Worm (Caenorhabditis elegans): Measurements from ENCODE around the gene dmd-8.

dmd-8 gene

ce11 chrV:295802-296201 is 40.4 kb downstream of the dmd-8 start:
- TF ChIP-seq set-16 (GFP tag; IDR thresholded peaks at IDR 0.05): peak; percentile 59; the same call in 1 of the 2 replicates
- TF ChIP-seq cey-2 (tag; optimal IDR thresholded peaks at IDR 0.05; ENCODE audit: borderline replicate concordance, insufficient read depth): no peak
- peak in 1 of 2 experiments; percentile 50 for TF ChIP-seq unc-62 (GFP tag; optimal IDR thresholded peaks at IDR 0.05 in 1 of 2)
- no peak for TF ChIP-seq unc-62 (tag; optimal IDR thresholded peaks at IDR 0.05)
- TF ChIP-seq D1046.2 (GFP tag; IDR thresholded peaks at IDR 0.05): no peak
- no peak for TF ChIP-seq egl-43 (GFP tag; IDR thresholded peaks at IDR 0.05)

ce11 chrV:285298-285697 is 51.0 kb downstream of the dmd-8 start:
- TF ChIP-seq ceh-82 (tag; optimal IDR thresholded peaks at IDR 0.05) (no peak), nhr-10 (tag; optimal IDR thresholded peaks at IDR 0.05) (no peak), egl-43 (GFP tag; IDR thresholded peaks at IDR 0.05) (no peak), nhr-25 (tag; optimal IDR thresholded peaks at IDR 0.05; ENCODE audit: borderline replicate concordance, insufficient read depth) (no peak), nhr-48 (tag; optimal IDR thresholded peaks at IDR 0.05) (no peak), nhr-111 (GFP tag; optimal IDR thresholded peaks at IDR 0.05) (no peak), lim-7 (GFP tag; IDR thresholded peaks at IDR 0.05) (no peak), ceh-44 (GFP tag; IDR thresholded peaks at IDR 0.05) (no peak), skn-1 (tag; optimal IDR thresholded peaks at IDR 0.05) (no peak), D1046.2 (GFP tag; IDR thresholded peaks at IDR 0.05) (no peak), unc-62 (GFP tag; optimal IDR thresholded peaks at IDR 0.05 in 1 of 2) (no peak), unc-62 (tag; optimal IDR thresholded peaks at IDR 0.05) (no peak), madf-9 (GFP tag; conservative IDR thresholded peaks at IDR 0.05) (no peak), tra-1 (GFP tag; IDR thresholded peaks at IDR 0.05) (no peak), daf-12 (tag; optimal IDR thresholded peaks at IDR 0.05) (no peak), daf-16 (GFP tag; optimal IDR thresholded peaks at IDR 0.05) (no peak), daf-16 (tag; optimal IDR thresholded peaks at IDR 0.05) (no peak), saeg-2 (GFP tag; IDR thresholded peaks at IDR 0.05) (no peak), snpc-4 (tag; optimal IDR thresholded peaks at IDR 0.05) (no peak), lin-29 (GFP tag; IDR thresholded peaks at IDR 0.05) (no peak), nhr-237 (tag; optimal IDR thresholded peaks at IDR 0.05) (no peak)

- TF ChIP-seq daf-8 (GFP tag; IDR thresholded peaks at IDR 0.05) (no peak), dpl-1 (GFP tag; optimal IDR thresholded peaks at IDR 0.05) (no peak), daf-16 (GFP tag; optimal IDR thresholded peaks at IDR 0.05) (peak in 1 of 2 experiments; percentile 11), daf-16 (tag; optimal IDR thresholded peaks at IDR 0.05) (no peak), lsy-2 (tag; optimal IDR thresholded peaks at IDR 0.05) (no peak), Y75B8A.6 (GFP tag; IDR thresholded peaks at IDR 0.05) (no peak), spr-3 (GFP tag; optimal IDR thresholded peaks at IDR 0.05) (no peak), set-16 (GFP tag; IDR thresholded peaks at IDR 0.05) (peak; percentile 22; the same call in 1 of the 2 replicates), unc-62 (GFP tag; optimal IDR thresholded peaks at IDR 0.05 in 1 of 2) (peak in 1 of 2 experiments; percentile 41), unc-62 (tag; optimal IDR thresholded peaks at IDR 0.05) (no peak), ceh-20 (GFP tag; IDR thresholded peaks at IDR 0.05) (0 out of 2 replicates have a peak, but pooled peaks have one; percentile 35)
These were observed 51.4 kb downstream of the dmd-8 start for ce11 chrV:284808-285207.

All from whole organism, L4 larva.